Worm (Caenorhabditis elegans) whole organism, L4 larva: Measurements from ENCODE around the gene Y43F8C.9.

Experiments
- T20F7.1 ChIP-seq: fragments of 200-800 bp; sonication (Bioruptor generic); optimal IDR thresholded peaks from 2 replicates; lab custom pipeline; 2018; ENCODE audit warnings: mild to moderate bottlenecking, missing genetic modification characterization, missing compliant biosample characterization
- T26A8.4 ChIP-seq: fragments of 200-800 bp; sonication (Bioruptor generic); IDR thresholded peaks from 2 replicates; pipeline ENCODE4 v1.3.6; 2022; ENCODE audit warnings: missing genetic modification characterization, missing compliant biosample characterization
- Y105C5A.15 ChIP-seq: fragments of 200-800 bp; sonication (Bioruptor generic); IDR thresholded peaks from 2 replicates; pipeline ENCODE4 v1.3.6; 2022; ENCODE audit warnings: missing genetic modification characterization, missing compliant biosample characterization
- ZK337.2 ChIP-seq: fragments of 200-800 bp; sonication (Bioruptor generic); IDR thresholded peaks from 2 replicates; pipeline ENCODE4 v1.3.6; 2022; ENCODE audit warnings: missing genetic modification reagents, missing genetic modification characterization, missing compliant biosample characterization
- ZK546.5 ChIP-seq, 2 experiments: sonication (generic microtip); optimal IDR thresholded peaks; 2 replicates each; lab custom pipeline; 2017; ENCODE audit warnings: missing biosample characterization in 2 of 2, missing genetic modification characterization in 2 of 2
- aha-1 ChIP-seq: fragments of 150-350 bp; peaks from one replicate; lab custom pipeline; 2014; ENCODE audit warnings: missing biosample characterization, missing genetic modification characterization
- ama-1 ChIP-seq: fragments of 150-350 bp; optimal IDR thresholded peaks from 2 replicates; lab custom pipeline; 2014; ENCODE audit warnings: inconsistent platforms, mixed read lengths
- arid-1 ChIP-seq: fragments of 200-800 bp; sonication (Bioruptor generic); conservative IDR thresholded peaks from 2 replicates; pipeline ENCODE4 v1.3.6; 2022; ENCODE audit warnings: missing genetic modification reagents, missing genetic modification characterization, missing compliant biosample characterization
- attf-4 ChIP-seq: sonication (generic microtip); optimal IDR thresholded peaks from 3 replicates; lab custom pipeline; 2017; ENCODE audit warnings: missing biosample characterization, missing genetic modification characterization
- ceh-28 ChIP-seq: fragments of 150-350 bp; optimal IDR thresholded peaks from 2 replicates; lab custom pipeline; 2014; ENCODE audit warnings: missing biosample characterization, missing genetic modification reagents, missing genetic modification characterization
- ceh-44 ChIP-seq: fragments of 200-800 bp; sonication (Bioruptor generic); IDR thresholded peaks from 2 replicates; pipeline ENCODE4 v1.3.6; 2022; ENCODE audit warnings: missing genetic modification reagents, missing genetic modification characterization, missing compliant biosample characterization
- ceh-82 ChIP-seq: sonication (generic microtip); optimal IDR thresholded peaks from 2 replicates; lab custom pipeline; 2017; ENCODE audit warnings: missing biosample characterization, missing genetic modification characterization
- ces-1 ChIP-seq: fragments of 150-350 bp; sonication (generic microtip); optimal IDR thresholded peaks from 4 replicates; lab custom pipeline; 2014; ENCODE audit warnings: missing biosample characterization, missing genetic modification reagents, missing genetic modification characterization
- cey-2 ChIP-seq: sonication (generic microtip); optimal IDR thresholded peaks from 3 replicates; lab custom pipeline; 2017; ENCODE audit warnings: missing genetic modification characterization, mild to moderate bottlenecking, missing compliant biosample characterization, antibody characterized with exemption, borderline replicate concordance; ENCODE audit not compliant: insufficient read depth
- daf-16 ChIP-seq, 3 experiments: sonication (generic microtip); optimal IDR thresholded peaks; 2 replicates each; lab custom pipeline; 2016 to 2017; ENCODE audit warnings: missing genetic modification characterization in 3 of 3, missing genetic modification reagents in 3 of 3, mild to moderate bottlenecking in 2 of 3, missing compliant biosample characterization in 2 of 3, missing biosample characterization in 1 of 3, moderate library complexity in 1 of 3
- dmd-6 ChIP-seq: fragments of 200-800 bp; sonication (Bioruptor generic); IDR thresholded peaks from 2 replicates; pipeline ENCODE4 v1.3.6; 2022; ENCODE audit warnings: missing genetic modification reagents, missing genetic modification characterization, missing compliant biosample characterization
- duxl-1 ChIP-seq: sonication (generic microtip); optimal IDR thresholded peaks from 2 replicates; lab custom pipeline; 2016; ENCODE audit warnings: mild to moderate bottlenecking, missing genetic modification characterization, moderate library complexity, missing compliant biosample characterization; ENCODE audit not compliant: poor library complexity
- egl-43 ChIP-seq: fragments of 200-800 bp; sonication (Bioruptor generic); IDR thresholded peaks from 2 replicates; pipeline ENCODE4 v1.3.6; 2022; ENCODE audit warnings: missing genetic modification reagents, missing genetic modification characterization, missing compliant biosample characterization
- gei-8 ChIP-seq: fragments of 200-800 bp; sonication (Bioruptor generic); optimal IDR thresholded peaks from 2 replicates; lab custom pipeline; 2018; ENCODE audit warnings: mild to moderate bottlenecking, missing genetic modification characterization, missing compliant biosample characterization
- hif-1 ChIP-seq, 2 experiments: sonication (generic microtip); optimal IDR thresholded peaks; 2 replicates each; lab custom pipeline; 2016 to 2017; ENCODE audit warnings: missing compliant biosample characterization in 2 of 2, missing genetic modification characterization in 2 of 2, missing genetic modification reagents in 2 of 2, missing genotype in 2 of 2, mild to moderate bottlenecking in 1 of 2
- hlh-11 ChIP-seq: fragments of 200-800 bp; sonication (Bioruptor generic); optimal IDR thresholded peaks from 2 replicates; lab custom pipeline; 2018; ENCODE audit warnings: mild to moderate bottlenecking, missing genetic modification characterization, missing compliant biosample characterization
- hmg-1.1 ChIP-seq: fragments of 200-800 bp; sonication (Bioruptor generic); IDR thresholded peaks from 2 replicates; pipeline ENCODE4 v1.3.6; 2022; ENCODE audit warnings: missing genetic modification reagents, missing genetic modification characterization, missing compliant biosample characterization
- jun-1 ChIP-seq: fragments of 150-350 bp; optimal IDR thresholded peaks from 2 replicates; lab custom pipeline; 2014; ENCODE audit warnings: missing biosample characterization, missing genetic modification reagents, missing genetic modification characterization
- lim-7 ChIP-seq: fragments of 200-800 bp; sonication (Bioruptor generic); IDR thresholded peaks from 2 replicates; pipeline ENCODE4 v1.3.6; 2022; ENCODE audit warnings: missing genetic modification characterization, missing compliant biosample characterization
- lin-1 ChIP-seq: fragments of 200-800 bp; sonication (Bioruptor generic); IDR thresholded peaks from 2 replicates; pipeline ENCODE4 v1.3.6; 2022; ENCODE audit warnings: missing genetic modification reagents, missing genetic modification characterization, missing compliant biosample characterization
- lin-38 ChIP-seq: fragments of 200-800 bp; sonication (Bioruptor generic); IDR thresholded peaks from 2 replicates; pipeline ENCODE4 v1.3.6; 2022; ENCODE audit warnings: missing genetic modification reagents, missing genetic modification characterization, missing compliant biosample characterization
- lin-39 ChIP-seq: fragments of 150-350 bp; optimal IDR thresholded peaks from 2 replicates; lab custom pipeline; 2014; ENCODE audit warnings: missing biosample characterization, missing genetic modification reagents, missing genetic modification characterization
- lir-3 ChIP-seq: sonication (generic microtip); optimal IDR thresholded peaks from 2 replicates; lab custom pipeline; 2016; ENCODE audit warnings: mild to moderate bottlenecking, missing genetic modification characterization, missing compliant biosample characterization
- madf-5 ChIP-seq, 2 experiments: fragments of 200-800 bp; sonication (Bioruptor generic); IDR thresholded peaks; 2 replicates each; pipeline ENCODE4 v1.3.6; 2022; ENCODE audit warnings: missing compliant biosample characterization in 2 of 2, missing genetic modification characterization in 2 of 2
- madf-9 ChIP-seq: fragments of 200-800 bp; sonication (Bioruptor generic); conservative IDR thresholded peaks from 2 replicates; pipeline ENCODE4 v1.3.6; 2022; ENCODE audit warnings: missing genetic modification reagents, missing genetic modification characterization, missing compliant biosample characterization
- mdt-29 ChIP-seq: fragments of 200-800 bp; sonication (Bioruptor generic); IDR thresholded peaks from 2 replicates; pipeline ENCODE4 v1.3.6; 2022; ENCODE audit warnings: missing genetic modification reagents, missing genetic modification characterization, missing compliant biosample characterization
- mes-2 ChIP-seq: sonication (generic microtip); optimal IDR thresholded peaks from 2 replicates; lab custom pipeline; 2016; ENCODE audit warnings: missing genotype, mild to moderate bottlenecking, missing genetic modification characterization, missing compliant biosample characterization; ENCODE audit not compliant: poor library complexity, severe bottlenecking
- nhr-11 ChIP-seq: fragments of 150-350 bp; optimal IDR thresholded peaks from 2 replicates; lab custom pipeline; 2014; ENCODE audit warnings: missing biosample characterization, missing genetic modification characterization
- nhr-237 ChIP-seq: sonication (generic microtip); optimal IDR thresholded peaks from 2 replicates; lab custom pipeline; 2017; ENCODE audit warnings: missing biosample characterization, missing genetic modification characterization
- nhr-41 ChIP-seq: fragments of 200-800 bp; sonication (Bioruptor generic); IDR thresholded peaks from 2 replicates; pipeline ENCODE4 v1.3.6; 2022; ENCODE audit warnings: missing genetic modification reagents, missing genetic modification characterization, missing compliant biosample characterization
- nhr-76 ChIP-seq: fragments of 150-350 bp; optimal IDR thresholded peaks from 2 replicates; lab custom pipeline; 2014; ENCODE audit warnings: missing biosample characterization, missing genetic modification characterization
- set-16 ChIP-seq: fragments of 200-800 bp; sonication (Bioruptor generic); IDR thresholded peaks from 2 replicates; pipeline ENCODE4 v1.3.6; 2022; ENCODE audit warnings: missing genetic modification reagents, missing genetic modification characterization, missing compliant biosample characterization
- skn-1 ChIP-seq: fragments of 150-350 bp; optimal IDR thresholded peaks from 2 replicates; lab custom pipeline; 2014; ENCODE audit warnings: missing biosample characterization, missing genetic modification characterization
- snpc-1.2 ChIP-seq: fragments of 200-800 bp; sonication (Bioruptor generic); IDR thresholded peaks from 2 replicates; pipeline ENCODE4 v1.3.6; 2022; ENCODE audit warnings: missing genetic modification reagents, missing genetic modification characterization, missing compliant biosample characterization
- spr-3 ChIP-seq: fragments of 200-800 bp; sonication (Bioruptor generic); optimal IDR thresholded peaks from 2 replicates; lab custom pipeline; 2018; ENCODE audit warnings: mild to moderate bottlenecking, missing genetic modification characterization, missing compliant biosample characterization
- zfp-3 ChIP-seq: fragments of 200-800 bp; sonication (Bioruptor generic); conservative IDR thresholded peaks from 2 replicates; pipeline ENCODE4 v1.3.6; 2022; ENCODE audit warnings: missing genetic modification reagents, missing genetic modification characterization, missing compliant biosample characterization
- zip-2 ChIP-seq: fragments of 150-350 bp; optimal IDR thresholded peaks from 2 replicates; lab custom pipeline; 2014; ENCODE audit warnings: missing biosample characterization, missing genetic modification characterization
- ztf-11 ChIP-seq: fragments of 150-350 bp; optimal IDR thresholded peaks from 2 replicates; lab custom pipeline; 2014; ENCODE audit warnings: missing biosample characterization, missing genetic modification characterization

The Y43F8C.9 gene

DNA sequence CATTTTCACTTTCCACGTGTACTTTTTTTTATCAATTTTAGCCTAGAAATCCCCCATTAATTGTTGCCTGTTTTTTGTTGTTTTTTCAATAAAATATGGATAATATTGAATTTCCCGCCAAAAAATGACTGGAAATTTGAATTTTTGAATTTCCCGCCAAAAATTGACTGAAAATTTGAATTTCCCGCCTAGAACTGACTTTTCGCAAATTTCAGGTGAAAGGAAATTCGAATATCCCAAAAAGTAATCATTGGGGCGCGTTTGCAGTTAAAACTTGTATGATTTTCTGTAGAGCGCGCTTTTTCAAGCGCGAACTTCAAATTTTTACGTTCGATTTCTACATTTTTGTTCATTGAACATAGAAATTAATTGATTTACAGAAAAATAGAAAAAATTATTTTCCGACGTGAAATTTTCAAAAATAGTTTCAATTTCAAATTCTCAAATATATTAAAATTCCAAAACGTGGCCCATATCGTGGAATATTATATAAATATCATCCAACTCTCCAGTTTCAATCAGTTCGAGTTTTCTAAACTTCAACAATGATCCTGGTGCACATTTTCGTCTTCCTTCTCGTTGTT lies at the start of gene Y43F8C.9:
Gene Y43F8C.9 (plus strand): TSS at position 534 of the 584 bp plus-strand sequence.
- no peak for TF ChIP-seq arid-1 (GFP tag; lab: Robert Waterston, UW)
- peak; percentile 45 for TF ChIP-seq lin-38

ce11 chrV:19599087-19599486 lies 46.8 kb upstream of the Y43F8C.9 start:
- no peak for TF ChIP-seq lim-7 (GFP tag; lab: Robert Waterston, UW)
- peak; percentile 96 for TF ChIP-seq aha-1

ce11 chrV:19605415-19605814 lies 40.5 kb upstream of the Y43F8C.9 start:
- TF ChIP-seq set-16 (GFP tag; lab: Robert Waterston, UW) (peak; percentile 75), ces-1 (no peak), T20F7.1 (GFP tag; lab: Kevin White, UChicago) (no peak), daf-16 (GFP tag; optimal IDR thresholded peaks at IDR 0.05; lab: Kevin White, UChicago) (no peak), daf-16 (tag; optimal IDR thresholded peaks at IDR 0.05; lab: Kevin White, UChicago) (no peak), madf-5 (GFP tag; IDR thresholded peaks at IDR 0.05; lab: Robert Waterston, UW) (no peak), egl-43 (GFP tag; lab: Robert Waterston, UW) (peak; percentile 66; the same call in 1 of the 2 replicates), ama-1 (lab: Kevin White, UChicago) (no peak)
- TF ChIP-seq, all 104 proteins: peak for 2

ce11 chrV:19605880-19606279 lies 40.0 kb upstream of the Y43F8C.9 start, which contains the start of gene nlp-25:
TSS of gene nlp-25 (plus strand) at chrV:19606180.
- no peak for TF ChIP-seq lin-39 (tag; lab: Kevin White, UChicago)

DNA sequence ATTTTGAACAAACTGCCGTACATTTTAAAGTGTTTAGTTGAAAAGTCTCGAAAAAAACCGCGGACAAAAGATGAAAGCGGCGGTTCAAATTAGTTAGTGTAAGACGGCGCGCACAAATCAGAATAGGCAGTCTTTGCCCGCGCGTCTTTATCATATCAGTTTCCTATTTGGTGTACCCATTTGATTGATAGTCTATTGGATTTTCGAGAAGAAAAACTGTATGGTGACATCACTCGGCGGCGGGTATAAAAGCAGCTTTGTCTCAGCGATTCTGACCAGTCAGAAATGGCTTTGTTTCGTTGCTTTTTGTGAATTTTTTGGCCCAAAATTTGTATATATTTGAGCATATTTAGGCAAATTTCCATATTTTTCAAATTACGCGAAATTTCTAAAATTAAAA lies 37.2 kb upstream of the Y43F8C.9 start:
- TF ChIP-seq ceh-44 (GFP tag; lab: Robert Waterston, UW): no peak
- no peak for TF ChIP-seq mdt-29
- no peak for TF ChIP-seq Y105C5A.15 (GFP tag; lab: Robert Waterston, UW)
- TF ChIP-seq ztf-11: no peak
- no peak for TF ChIP-seq madf-9 (GFP tag; lab: Robert Waterston, UW)
- no peak for TF ChIP-seq dmd-6 (GFP tag; lab: Robert Waterston, UW)
- TF ChIP-seq spr-3 (GFP tag; lab: Kevin White, UChicago): no peak
- no peak for TF ChIP-seq nhr-237
- no peak for TF ChIP-seq mes-2 (tag; lab: Kevin White, UChicago)
- no peak for TF ChIP-seq cey-2
- TF ChIP-seq snpc-1.2 (GFP tag; lab: Robert Waterston, UW): no peak
- no peak for TF ChIP-seq ceh-82 (tag; lab: Kevin White, UChicago)
- 0 out of 2 replicates have a peak, but pooled peaks have one; percentile 23 for TF ChIP-seq T26A8.4 (GFP tag; lab: Robert Waterston, UW)
- no peak for TF ChIP-seq zfp-3
- TF ChIP-seq zip-2: no peak
- TF ChIP-seq skn-1 (tag; lab: Kevin White, UChicago): no peak
- no peak for TF ChIP-seq ZK337.2 (GFP tag; lab: Robert Waterston, UW)
- no peak for TF ChIP-seq hif-1 (tag; optimal IDR thresholded peaks at IDR 0.05; lab: Kevin White, UChicago)
- TF ChIP-seq jun-1: no peak
- TF ChIP-seq nhr-41 (GFP tag; lab: Robert Waterston, UW): no peak
- TF ChIP-seq gei-8 (GFP tag; lab: Kevin White, UChicago): no peak
- TF ChIP-seq nhr-76 (tag; lab: Kevin White, UChicago): no peak
- no peak for TF ChIP-seq attf-4 (tag; lab: Kevin White, UChicago)
- TF ChIP-seq ZK546.5 (tag; optimal IDR thresholded peaks at IDR 0.05; lab: Kevin White, UChicago): no peak
- TF ChIP-seq duxl-1: no peak
- TF ChIP-seq nhr-11: no peak
- TF ChIP-seq ceh-28 (tag; lab: Kevin White, UChicago): no peak
- TF ChIP-seq lir-3 (tag; lab: Kevin White, UChicago): no peak
- peak; percentile 5 for TF ChIP-seq ama-1 (lab: Kevin White, UChicago)
- no peak for TF ChIP-seq hmg-1.1
- TF ChIP-seq lin-1 (GFP tag; lab: Robert Waterston, UW): no peak
- peak; percentile 21 for TF ChIP-seq hlh-11 (tag; lab: Kevin White, UChicago)
- no peak for TF ChIP-seq egl-43 (GFP tag; lab: Robert Waterston, UW)
